Fruit fly (Drosophila melanogaster): ENCODE data around the gene Smr.

Gene Smr

DNA sequence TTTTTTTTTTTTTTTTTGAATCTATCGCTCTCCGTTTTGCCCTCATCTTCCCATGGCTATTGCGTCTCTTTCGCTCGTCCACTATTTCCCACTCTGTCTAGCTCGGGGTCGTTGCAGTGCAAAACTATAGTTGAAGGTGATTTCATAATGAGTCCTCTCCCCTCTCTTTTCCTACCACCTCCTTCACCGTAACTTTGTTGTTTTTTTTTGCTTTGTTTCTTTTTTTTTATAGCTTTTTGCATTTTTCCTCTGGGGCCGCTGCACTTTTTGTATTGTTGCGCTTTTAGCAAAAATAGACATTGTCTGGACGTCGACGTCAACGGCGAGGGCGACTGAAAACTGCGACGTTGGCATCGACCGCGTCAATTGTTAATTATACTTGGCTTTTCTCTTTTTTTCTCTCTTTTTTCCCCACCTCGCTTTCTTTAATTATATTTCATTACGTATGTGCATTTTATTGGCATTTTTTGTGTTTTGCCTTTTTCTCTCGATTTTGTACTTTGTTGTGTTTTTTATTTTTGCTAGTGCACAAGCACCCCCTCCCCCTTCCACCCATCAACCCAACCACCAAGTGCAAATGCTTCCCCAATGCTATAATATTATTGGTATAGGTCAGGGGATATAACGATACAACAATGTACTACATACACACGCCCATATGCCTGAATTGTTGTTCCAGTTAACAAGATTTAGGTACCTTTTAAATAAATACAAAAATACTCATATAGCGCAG lies 17.1 kb downstream of the Smr start:
- peak; percentile 52 for TF ChIP-seq CG33017 (tag; optimal IDR thresholded peaks at IDR 0.05)
- TF ChIP-seq bab1 (GFP tag; optimal IDR thresholded peaks at IDR 0.05) = no peak
- peak; percentile 48 for TF ChIP-seq toe (GFP tag; optimal IDR thresholded peaks at IDR 0.05)
- TF ChIP-seq CG1620 (GFP tag; optimal IDR thresholded peaks at IDR 0.05) = peak; percentile 1
- no peak for TF ChIP-seq cnc (optimal IDR thresholded peaks at IDR 0.05)
- peak; percentile 67 for TF ChIP-seq ovo (GFP tag; optimal IDR thresholded peaks at IDR 0.05)
- TF ChIP-seq tj (GFP tag; optimal IDR thresholded peaks at IDR 0.05) = peak; percentile 97
- no peak for TF ChIP-seq Clk (GFP tag; optimal IDR thresholded peaks at IDR 0.05)
- peak; percentile 41 for TF ChIP-seq pad (GFP tag; optimal IDR thresholded peaks at IDR 0.05)
- TF ChIP-seq cic (GFP tag; optimal IDR thresholded peaks at IDR 0.05) = peak; percentile 88
- no peak for TF ChIP-seq CG14711 (tag; optimal IDR thresholded peaks at IDR 0.05)
- TF ChIP-seq kay (GFP tag; ENCODE audit: borderline replicate concordance) = peak; percentile 97
- TF ChIP-seq CG7045 (GFP tag; optimal IDR thresholded peaks at IDR 0.05) = peak; percentile 65
- peak; percentile 75 for TF ChIP-seq CG12768 (GFP tag; optimal IDR thresholded peaks at IDR 0.05)
- TF ChIP-seq CG11617 (GFP tag; optimal IDR thresholded peaks at IDR 0.05) = peak; percentile 65
- TF ChIP-seq Hr96 (GFP tag; optimal IDR thresholded peaks at IDR 0.05) = no peak
- no peak for TF ChIP-seq CG5204 (GFP tag; optimal IDR thresholded peaks at IDR 0.05)
- TF ChIP-seq CG7101 (tag; optimal IDR thresholded peaks at IDR 0.05) = peak; percentile 22
- TF ChIP-seq Mnt (GFP tag; optimal IDR thresholded peaks at IDR 0.05) = peak; percentile 45
- peak; percentile 48 for TF ChIP-seq Crg-1 (GFP tag; optimal IDR thresholded peaks at IDR 0.05)

DNA sequence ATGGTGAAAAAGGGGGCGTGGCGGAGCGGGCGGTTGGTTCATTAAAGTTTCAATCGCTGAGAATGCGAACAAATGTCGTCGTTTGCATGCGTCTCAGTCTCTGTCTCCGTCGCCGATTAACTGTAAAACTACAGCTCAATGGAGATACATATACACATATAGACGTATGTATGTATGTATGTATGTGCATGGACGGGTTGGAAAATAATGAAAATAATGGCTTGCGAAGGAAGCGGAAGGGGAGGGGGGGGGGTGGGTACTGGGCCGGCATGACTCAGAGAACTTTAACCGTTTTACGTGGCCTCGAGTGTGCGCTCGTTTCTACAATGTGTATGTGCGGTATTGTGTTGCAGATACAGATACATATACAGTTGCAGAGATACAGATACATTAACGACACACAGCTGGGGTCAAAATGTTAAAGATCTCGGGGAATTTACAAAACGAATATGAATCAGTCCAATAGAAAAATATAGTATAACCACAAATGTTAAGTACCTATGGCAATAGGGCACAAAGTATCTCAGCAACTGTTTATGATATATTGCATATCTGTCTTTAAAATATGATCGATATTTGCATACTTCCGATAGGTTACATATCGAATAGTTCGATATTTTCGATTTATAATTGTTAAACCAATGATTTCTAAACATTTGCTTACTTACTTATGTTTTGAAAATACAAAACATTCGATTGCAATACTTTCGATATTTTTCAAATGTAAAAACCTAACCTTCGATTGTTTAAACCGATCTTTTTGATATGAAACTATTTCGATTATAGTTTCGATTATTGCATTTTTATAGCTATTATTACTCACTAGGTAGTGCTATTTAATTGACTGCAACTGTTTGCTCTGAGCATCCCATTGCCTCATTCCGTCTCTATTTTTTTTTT lies 17.9 kb downstream of the Smr start:
- peak; percentile 85 for TF ChIP-seq kay (GFP tag; ENCODE audit: borderline replicate concordance)
- TF ChIP-seq CG33017 (tag; optimal IDR thresholded peaks at IDR 0.05) = peak; percentile 14
- TF ChIP-seq CG12768 (GFP tag; optimal IDR thresholded peaks at IDR 0.05) = peak; percentile 22
- TF ChIP-seq cnc (optimal IDR thresholded peaks at IDR 0.05) = no peak
- no peak for TF ChIP-seq pad (GFP tag; optimal IDR thresholded peaks at IDR 0.05)
- peak; percentile 87 for TF ChIP-seq cic (GFP tag; optimal IDR thresholded peaks at IDR 0.05)
- TF ChIP-seq tj (GFP tag; optimal IDR thresholded peaks at IDR 0.05) = peak; percentile 84
- no peak for TF ChIP-seq CG1620 (GFP tag; optimal IDR thresholded peaks at IDR 0.05)
- TF ChIP-seq CG5204 (GFP tag; optimal IDR thresholded peaks at IDR 0.05) = peak; percentile 6
- peak; percentile 6 for TF ChIP-seq CG7101 (tag; optimal IDR thresholded peaks at IDR 0.05)
- TF ChIP-seq Mnt (GFP tag; optimal IDR thresholded peaks at IDR 0.05) = peak; percentile 12
- peak; percentile 81 for TF ChIP-seq ovo (GFP tag; optimal IDR thresholded peaks at IDR 0.05)

DNA sequence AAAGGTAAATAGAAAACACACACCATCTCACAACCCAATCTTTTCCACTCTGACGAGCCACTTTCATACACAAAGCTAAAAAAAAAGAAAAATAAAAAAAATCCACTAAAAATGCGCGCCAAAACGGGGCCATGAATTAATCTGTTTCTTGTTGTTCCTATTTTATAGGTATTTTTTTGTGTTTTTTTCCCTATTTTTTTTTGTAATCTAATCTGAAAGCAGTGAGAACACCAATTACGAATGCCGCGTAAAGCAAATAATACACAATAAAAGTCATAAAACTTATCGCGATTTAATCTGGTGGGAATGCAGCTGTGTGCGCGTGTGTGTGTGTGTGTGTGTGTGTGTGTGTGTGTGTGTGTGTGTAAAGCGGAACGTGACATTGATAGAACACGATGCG lies 19.1 kb downstream of the Smr start:
- TF ChIP-seq CG11617 (GFP tag; optimal IDR thresholded peaks at IDR 0.05) (peak; percentile 58), pad (GFP tag; optimal IDR thresholded peaks at IDR 0.05) (no peak), CG1620 (GFP tag; optimal IDR thresholded peaks at IDR 0.05) (no peak), CG12768 (GFP tag; optimal IDR thresholded peaks at IDR 0.05) (peak; percentile 74), ovo (GFP tag; optimal IDR thresholded peaks at IDR 0.05) (peak; percentile 51), cic (GFP tag; optimal IDR thresholded peaks at IDR 0.05) (peak; percentile 96), kay (GFP tag; ENCODE audit: borderline replicate concordance) (peak; percentile 81), CG7101 (tag; optimal IDR thresholded peaks at IDR 0.05) (peak; percentile 50), cnc (optimal IDR thresholded peaks at IDR 0.05) (no peak), Hr96 (GFP tag; optimal IDR thresholded peaks at IDR 0.05) (peak; percentile 61), Mnt (GFP tag; optimal IDR thresholded peaks at IDR 0.05) (peak; percentile 63), Clk (GFP tag; optimal IDR thresholded peaks at IDR 0.05) (peak; percentile 2), tj (GFP tag; optimal IDR thresholded peaks at IDR 0.05) (no peak), CG7045 (GFP tag; optimal IDR thresholded peaks at IDR 0.05) (peak; percentile 30), toe (GFP tag; optimal IDR thresholded peaks at IDR 0.05) (no peak), Crg-1 (GFP tag; optimal IDR thresholded peaks at IDR 0.05) (no peak), bab1 (GFP tag; optimal IDR thresholded peaks at IDR 0.05) (no peak), CG5204 (GFP tag; optimal IDR thresholded peaks at IDR 0.05) (no peak), CG33017 (tag; optimal IDR thresholded peaks at IDR 0.05) (peak; percentile 5), CG14711 (tag; optimal IDR thresholded peaks at IDR 0.05) (no peak)

DNA sequence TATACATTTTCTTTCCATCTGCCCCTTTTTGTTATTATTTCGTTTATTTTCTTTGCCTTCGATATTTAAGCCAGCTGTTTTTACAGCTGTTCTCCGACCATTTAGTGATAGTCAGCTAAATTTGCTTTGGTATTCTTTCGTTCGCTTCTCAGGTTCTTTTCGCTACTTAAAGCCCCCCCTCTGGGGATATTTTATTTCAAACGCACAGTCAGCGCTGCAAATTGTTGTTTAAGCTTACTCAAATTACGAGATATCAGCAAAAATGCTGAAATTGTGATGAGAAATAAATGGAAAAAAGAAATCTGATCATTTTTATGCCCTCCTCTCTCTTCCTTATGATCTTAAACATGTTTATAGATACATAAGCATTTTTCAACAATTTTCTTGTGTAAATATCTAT lies 20.4 kb downstream of the Smr start:
- TF ChIP-seq CG12768 (GFP tag; optimal IDR thresholded peaks at IDR 0.05) (no peak), tj (GFP tag; optimal IDR thresholded peaks at IDR 0.05) (peak; percentile 100)

DNA sequence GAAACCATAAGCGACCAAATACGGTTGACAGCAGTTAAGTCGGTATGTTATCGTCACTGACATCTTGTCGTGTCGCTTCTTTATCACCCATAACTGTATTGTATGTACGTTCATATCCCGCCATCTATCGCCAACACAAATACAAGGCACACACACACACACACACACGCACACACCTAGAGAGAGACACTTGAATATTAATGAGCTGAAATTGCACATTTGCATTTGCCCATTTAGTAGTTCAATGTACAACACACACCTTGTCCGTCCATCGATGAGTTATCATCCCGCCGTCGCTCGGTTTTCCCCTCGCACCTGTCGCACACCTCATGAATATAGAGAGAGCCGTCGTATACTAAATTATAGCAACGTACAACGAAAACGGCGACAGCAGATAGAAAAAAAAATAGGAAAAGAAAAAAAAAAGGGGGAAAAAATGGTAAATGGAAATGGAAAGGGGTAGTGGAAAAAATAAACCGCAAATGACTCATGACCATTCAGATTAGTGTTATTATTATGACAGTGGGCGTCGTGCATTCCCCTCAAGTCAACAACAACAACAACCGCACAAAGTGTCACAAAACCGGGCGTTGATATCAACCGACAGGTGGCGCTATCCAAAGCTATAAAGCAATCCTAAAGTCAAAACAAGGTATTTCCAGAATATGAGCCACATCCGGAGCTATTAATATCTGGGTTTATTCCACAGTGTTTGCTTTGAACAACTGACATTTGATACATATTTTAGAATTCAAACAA lies 21.1 kb downstream of the Smr start:
- TF ChIP-seq CG5204 (GFP tag; optimal IDR thresholded peaks at IDR 0.05) = no peak
- peak; percentile 83 for TF ChIP-seq kay (GFP tag; ENCODE audit: borderline replicate concordance)
- TF ChIP-seq Crg-1 (GFP tag; optimal IDR thresholded peaks at IDR 0.05) = no peak
- peak; percentile 52 for TF ChIP-seq pad (GFP tag; optimal IDR thresholded peaks at IDR 0.05)
- peak; percentile 15 for TF ChIP-seq CG11617 (GFP tag; optimal IDR thresholded peaks at IDR 0.05)
- TF ChIP-seq Mnt (GFP tag; optimal IDR thresholded peaks at IDR 0.05) = peak; percentile 49
- TF ChIP-seq Hr96 (GFP tag; optimal IDR thresholded peaks at IDR 0.05) = no peak
- peak; percentile 86 for TF ChIP-seq ovo (GFP tag; optimal IDR thresholded peaks at IDR 0.05)
- peak; percentile 5 for TF ChIP-seq CG14711 (tag; optimal IDR thresholded peaks at IDR 0.05)
- TF ChIP-seq CG7045 (GFP tag; optimal IDR thresholded peaks at IDR 0.05) = no peak
- peak; percentile 39 for TF ChIP-seq tj (GFP tag; optimal IDR thresholded peaks at IDR 0.05)
- no peak for TF ChIP-seq CG1620 (GFP tag; optimal IDR thresholded peaks at IDR 0.05)
- peak; percentile 14 for TF ChIP-seq Clk (GFP tag; optimal IDR thresholded peaks at IDR 0.05)
- TF ChIP-seq bab1 (GFP tag; optimal IDR thresholded peaks at IDR 0.05) = no peak
- TF ChIP-seq CG12768 (GFP tag; optimal IDR thresholded peaks at IDR 0.05) = peak; percentile 53
- peak; percentile 69 for TF ChIP-seq cic (GFP tag; optimal IDR thresholded peaks at IDR 0.05)

Measured in whole organism, adult.